Worm (Caenorhabditis elegans): ENCODE data around the gene abcf-2.
"Not testable (repeated sequence)": the region's sequence is repeated elsewhere in the genome, so short reads cannot be mapped to it uniquely, and the experiment has no call there.

Gene abcf-2

DNA sequence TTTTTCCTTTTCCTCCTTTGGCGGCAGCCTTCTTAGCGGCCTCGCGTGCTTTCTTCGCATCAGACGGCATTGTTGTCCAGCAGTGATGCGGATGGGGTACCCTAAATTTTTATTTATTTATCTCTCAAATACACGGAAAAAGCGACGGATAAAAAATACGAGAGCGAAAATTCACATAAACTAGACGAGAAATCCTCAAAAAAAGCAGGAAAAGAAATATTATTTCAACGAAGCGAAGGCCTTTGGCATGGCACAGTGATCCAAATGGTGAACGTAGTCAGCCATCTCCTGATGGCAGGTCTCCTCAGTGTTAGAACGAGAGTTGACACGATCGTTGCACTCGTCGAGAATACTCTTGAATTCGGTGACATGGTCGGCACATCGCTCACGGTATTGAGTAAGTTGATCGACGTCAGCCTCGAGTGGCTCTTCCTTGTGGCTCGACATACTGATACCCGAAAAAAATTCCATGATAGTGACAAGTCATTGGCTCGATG lies at the start of gene abcf-2, which contains the start of gene T27E9.2:
abcf-2 (minus strand) TSS at position 101 of the 497 bp plus-strand sequence.
T27E9.2 (minus strand) TSS at position 447 of the 497 bp plus-strand sequence.
- no peak for TF ChIP-seq ztf-29 (GFP tag; IDR thresholded peaks at IDR 0.05)
- no peak for TF ChIP-seq ref-1 (GFP tag; conservative IDR thresholded peaks at IDR 0.05)
- no peak for TF ChIP-seq ztf-23 (GFP tag; IDR thresholded peaks at IDR 0.05)
- no peak for TF ChIP-seq med-1 (GFP tag; optimal IDR thresholded peaks at IDR 0.05; ENCODE audit: insufficient read depth)
- TF ChIP-seq klf-2 (GFP tag; conservative IDR thresholded peaks at IDR 0.05), result no peak
- TF ChIP-seq tab-1 (GFP tag; IDR thresholded peaks at IDR 0.05), result no peak
- no peak for TF ChIP-seq cog-1 (tag; optimal IDR thresholded peaks at IDR 0.05)
- TF ChIP-seq T22C8.4 (GFP tag; IDR thresholded peaks at IDR 0.05), result no peak
- TF ChIP-seq flt-1 (GFP tag; IDR thresholded peaks at IDR 0.05), result no peak

- TF ChIP-seq ztf-29 (GFP tag; IDR thresholded peaks at IDR 0.05) (no peak), ref-1 (GFP tag; conservative IDR thresholded peaks at IDR 0.05) (no peak), cog-1 (tag; optimal IDR thresholded peaks at IDR 0.05) (no peak), flt-1 (GFP tag; IDR thresholded peaks at IDR 0.05) (no peak), T22C8.4 (GFP tag; IDR thresholded peaks at IDR 0.05) (no peak), ztf-23 (GFP tag; IDR thresholded peaks at IDR 0.05) (no peak), tab-1 (GFP tag; IDR thresholded peaks at IDR 0.05) (no peak), med-1 (GFP tag; optimal IDR thresholded peaks at IDR 0.05; ENCODE audit: insufficient read depth) (no peak), klf-2 (GFP tag; conservative IDR thresholded peaks at IDR 0.05) (no peak)
These were observed 48.7 kb upstream of the abcf-2 start for ce11 chrIII:13510753-13511152.

DNA sequence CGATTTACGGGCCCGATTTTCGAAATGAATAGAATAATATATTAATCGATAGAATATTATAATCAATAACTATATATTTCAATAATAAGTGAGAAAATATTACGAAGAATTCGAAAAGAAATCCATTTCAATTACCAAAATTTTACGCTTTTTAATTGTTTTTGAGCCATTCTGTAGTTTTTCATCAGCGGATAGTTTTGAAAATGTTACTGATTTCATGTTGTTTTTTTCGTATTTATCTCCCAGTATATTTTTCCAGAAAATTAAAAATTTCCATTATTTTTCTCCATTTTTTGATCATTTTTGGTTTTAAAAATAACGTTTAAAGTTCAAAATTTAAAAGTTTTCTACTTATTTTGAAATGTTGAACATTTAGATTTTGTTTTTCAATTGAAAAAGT lies 43.7 kb upstream of the abcf-2 start, which contains the start of gene T28A8.3:
T28A8.3 (plus strand) TSS at position 301 of the 400 bp plus-strand sequence.
- no peak for TF ChIP-seq ref-1 (GFP tag; conservative IDR thresholded peaks at IDR 0.05)
- TF ChIP-seq flt-1 (GFP tag; IDR thresholded peaks at IDR 0.05), result no peak
- no peak for TF ChIP-seq tab-1 (GFP tag; IDR thresholded peaks at IDR 0.05)
- TF ChIP-seq klf-2 (GFP tag; conservative IDR thresholded peaks at IDR 0.05), result no peak
- no peak for TF ChIP-seq cog-1 (tag; optimal IDR thresholded peaks at IDR 0.05)
- no peak for TF ChIP-seq med-1 (GFP tag; optimal IDR thresholded peaks at IDR 0.05; ENCODE audit: insufficient read depth)
- TF ChIP-seq ztf-29 (GFP tag; IDR thresholded peaks at IDR 0.05), result no peak
- no peak for TF ChIP-seq ztf-23 (GFP tag; IDR thresholded peaks at IDR 0.05)
- no peak for TF ChIP-seq T22C8.4 (GFP tag; IDR thresholded peaks at IDR 0.05)

DNA sequence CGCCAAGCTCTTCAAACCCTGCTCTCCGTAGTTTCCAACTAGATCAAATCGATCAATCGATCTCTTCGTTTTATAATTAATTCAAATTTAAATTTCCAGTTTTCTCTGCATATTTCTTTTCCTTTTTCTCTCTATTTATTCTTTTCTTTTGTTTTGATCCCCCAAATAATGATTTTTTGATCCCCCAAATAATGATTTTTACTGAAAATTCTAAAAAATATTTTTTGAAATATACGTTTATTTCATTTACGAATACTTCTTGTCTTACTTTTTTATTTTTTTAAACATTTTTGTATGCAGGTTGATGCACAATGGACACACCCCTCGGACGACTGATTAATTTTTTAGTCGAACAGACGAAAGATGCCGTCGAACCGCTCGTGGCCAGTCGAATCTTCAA lies 41.3 kb upstream of the abcf-2 start, which contains the start of gene T28A8.4:
T28A8.4 (plus strand) TSS at position 301 of the 400 bp plus-strand sequence.
- TF ChIP-seq ref-1 (GFP tag; conservative IDR thresholded peaks at IDR 0.05) (no peak), ztf-29 (GFP tag; IDR thresholded peaks at IDR 0.05) (no peak), med-1 (GFP tag; optimal IDR thresholded peaks at IDR 0.05; ENCODE audit: insufficient read depth) (no peak), T22C8.4 (GFP tag; IDR thresholded peaks at IDR 0.05) (no peak), flt-1 (GFP tag; IDR thresholded peaks at IDR 0.05) (no peak), tab-1 (GFP tag; IDR thresholded peaks at IDR 0.05) (no peak), ztf-23 (GFP tag; IDR thresholded peaks at IDR 0.05) (no peak), klf-2 (GFP tag; conservative IDR thresholded peaks at IDR 0.05) (no peak), cog-1 (tag; optimal IDR thresholded peaks at IDR 0.05) (no peak)

DNA sequence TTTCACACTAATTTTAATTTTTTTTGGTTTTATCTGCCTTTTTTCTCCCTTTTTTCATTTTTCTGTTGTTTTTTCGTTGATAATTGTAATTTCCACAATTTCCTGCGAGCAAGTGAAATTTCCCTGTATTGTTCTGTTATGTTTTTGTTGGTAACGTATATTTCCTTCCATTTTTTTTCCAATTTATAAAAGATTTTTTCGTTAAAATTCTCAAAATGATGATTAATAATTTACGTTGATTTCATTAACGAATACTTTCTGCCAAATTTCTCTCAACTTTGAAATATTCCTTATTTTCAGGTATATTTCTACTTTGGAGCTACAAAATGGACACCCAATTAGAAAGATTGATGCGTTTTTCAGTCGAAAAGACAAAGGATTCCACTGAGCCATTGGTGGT lies 40.5 kb upstream of the abcf-2 start, which contains the start of gene T28A8.8:
T28A8.8 (plus strand) TSS at position 301 of the 400 bp plus-strand sequence.
- no peak for TF ChIP-seq T22C8.4 (GFP tag; IDR thresholded peaks at IDR 0.05)
- no peak for TF ChIP-seq cog-1 (tag; optimal IDR thresholded peaks at IDR 0.05)
- TF ChIP-seq ztf-23 (GFP tag; IDR thresholded peaks at IDR 0.05), result no peak
- no peak for TF ChIP-seq flt-1 (GFP tag; IDR thresholded peaks at IDR 0.05)
- TF ChIP-seq tab-1 (GFP tag; IDR thresholded peaks at IDR 0.05), result no peak
- no peak for TF ChIP-seq klf-2 (GFP tag; conservative IDR thresholded peaks at IDR 0.05)
- TF ChIP-seq ztf-29 (GFP tag; IDR thresholded peaks at IDR 0.05), result no peak
- no peak for TF ChIP-seq med-1 (GFP tag; optimal IDR thresholded peaks at IDR 0.05; ENCODE audit: insufficient read depth)
- no peak for TF ChIP-seq ref-1 (GFP tag; conservative IDR thresholded peaks at IDR 0.05)

DNA sequence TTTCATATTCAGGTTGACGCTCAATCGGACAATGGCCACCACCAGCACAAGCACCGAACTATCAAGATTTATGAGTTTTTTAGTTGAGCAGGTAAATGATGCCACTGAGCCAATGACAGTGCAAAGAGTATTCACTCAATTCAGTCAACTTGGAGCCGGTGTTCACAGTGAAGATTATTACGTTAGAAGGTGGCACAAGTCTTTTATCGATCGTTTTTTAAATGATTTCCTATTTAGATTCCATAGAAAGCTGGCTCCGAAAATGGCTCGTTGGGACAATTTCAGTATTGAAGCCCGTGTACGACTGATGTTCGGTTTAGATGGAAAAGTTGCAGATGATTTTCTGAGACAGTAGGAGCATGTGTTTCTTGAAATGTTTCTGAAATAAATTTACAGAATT lies 39.6 kb upstream of the abcf-2 start, which contains the start of gene T28A8.5:
T28A8.5 (plus strand) TSS at position 32 of the 400 bp plus-strand sequence.
- TF ChIP-seq T22C8.4 (GFP tag; IDR thresholded peaks at IDR 0.05) (no peak), tab-1 (GFP tag; IDR thresholded peaks at IDR 0.05) (no peak), med-1 (GFP tag; optimal IDR thresholded peaks at IDR 0.05; ENCODE audit: insufficient read depth) (no peak), ztf-23 (GFP tag; IDR thresholded peaks at IDR 0.05) (no peak), ztf-29 (GFP tag; IDR thresholded peaks at IDR 0.05) (no peak), cog-1 (tag; optimal IDR thresholded peaks at IDR 0.05) (no peak), ref-1 (GFP tag; conservative IDR thresholded peaks at IDR 0.05) (no peak), klf-2 (GFP tag; conservative IDR thresholded peaks at IDR 0.05) (no peak), flt-1 (GFP tag; IDR thresholded peaks at IDR 0.05) (no peak)

ce11 chrIII:13498899-13499298 lies 36.9 kb upstream of the abcf-2 start, which contains the start of gene T28A8.6:
Gene T28A8.6 (plus strand): TSS chrIII:13499199.
- TF ChIP-seq tab-1 (GFP tag; IDR thresholded peaks at IDR 0.05); ztf-23 (GFP tag; IDR thresholded peaks at IDR 0.05); klf-2 (GFP tag; conservative IDR thresholded peaks at IDR 0.05): not testable (repeated sequence)

- TF ChIP-seq ztf-29 (GFP tag; IDR thresholded peaks at IDR 0.05) (no peak), ztf-23 (GFP tag; IDR thresholded peaks at IDR 0.05) (no peak), tab-1 (GFP tag; IDR thresholded peaks at IDR 0.05) (no peak), cog-1 (tag; optimal IDR thresholded peaks at IDR 0.05) (no peak), ref-1 (GFP tag; conservative IDR thresholded peaks at IDR 0.05) (no peak), flt-1 (GFP tag; IDR thresholded peaks at IDR 0.05) (no peak), T22C8.4 (GFP tag; IDR thresholded peaks at IDR 0.05) (no peak), klf-2 (GFP tag; conservative IDR thresholded peaks at IDR 0.05) (no peak), med-1 (GFP tag; optimal IDR thresholded peaks at IDR 0.05; ENCODE audit: insufficient read depth) (no peak)
These were observed 33.5 kb upstream of the abcf-2 start, which contains the start of gene T28A8.2 for ce11 chrIII:13495571-13495970. Gene T28A8.2 (minus strand): TSS chrIII:13495671.

ce11 chrIII:13492377-13492776 lies 30.3 kb upstream of the abcf-2 start, which contains the start of gene twk-40:
Gene twk-40 (minus strand): TSS chrIII:13492477.
- TF ChIP-seq klf-2 (GFP tag; conservative IDR thresholded peaks at IDR 0.05) (no peak), flt-1 (GFP tag; IDR thresholded peaks at IDR 0.05) (no peak), T22C8.4 (GFP tag; IDR thresholded peaks at IDR 0.05) (no peak), ref-1 (GFP tag; conservative IDR thresholded peaks at IDR 0.05) (no peak), cog-1 (tag; optimal IDR thresholded peaks at IDR 0.05) (no peak), med-1 (GFP tag; optimal IDR thresholded peaks at IDR 0.05; ENCODE audit: insufficient read depth) (no peak), tab-1 (GFP tag; IDR thresholded peaks at IDR 0.05) (no peak), ztf-29 (GFP tag; IDR thresholded peaks at IDR 0.05) (no peak), ztf-23 (GFP tag; IDR thresholded peaks at IDR 0.05) (no peak)
